Worm (Caenorhabditis elegans): ENCODE results near the gene col-72.

Gene col-72

ce11 chrII:3502520-3503323 is 21.3 kb downstream of the col-72 start, which contains the start of the genes col-71 and Y49F6B.2:
col-71 (minus strand) TSS chrII:3502570.
Y49F6B.2 (plus strand) TSS chrII:3502968.
- TF ChIP-seq nhr-25 (tag; optimal IDR thresholded peaks at IDR 0.05): no peak
- TF ChIP-seq fkh-10 (GFP tag; optimal IDR thresholded peaks at IDR 0.05): peak; percentile 59
- TF ChIP-seq lin-39 (tag; optimal IDR thresholded peaks at IDR 0.05): peak; percentile 68
- no peak for TF ChIP-seq pqm-1 (tag; optimal IDR thresholded peaks at IDR 0.05)
- no peak for TF ChIP-seq aly-2 (tag; optimal IDR thresholded peaks at IDR 0.05)
- TF ChIP-seq ZK546.5 (tag; optimal IDR thresholded peaks at IDR 0.05): no peak
- TF ChIP-seq sea-2 (GFP tag; optimal IDR thresholded peaks at IDR 0.05): no peak
- peak; percentile 30 for TF ChIP-seq skn-1 (tag; optimal IDR thresholded peaks at IDR 0.05)
- peak; percentile 47 for TF ChIP-seq ceh-28 (tag; optimal IDR thresholded peaks at IDR 0.05)
- no peak for TF ChIP-seq elt-3 (tag; optimal IDR thresholded peaks at IDR 0.05)
- peak; percentile 67 for TF ChIP-seq nfya-1 (tag; optimal IDR thresholded peaks at IDR 0.05; ENCODE audit: insufficient read depth)
- no peak for TF ChIP-seq nhr-12 (tag; optimal IDR thresholded peaks at IDR 0.05)
- no peak for TF ChIP-seq fkh-2 (tag; optimal IDR thresholded peaks at IDR 0.05)
- TF ChIP-seq nhr-77 (tag; optimal IDR thresholded peaks at IDR 0.05): no peak
- TF ChIP-seq lin-15B (tag; optimal IDR thresholded peaks at IDR 0.05): peak; percentile 94
- TF ChIP-seq ztf-4 (tag; optimal IDR thresholded peaks at IDR 0.05): no peak
- TF ChIP-seq snpc-4 (tag; optimal IDR thresholded peaks at IDR 0.05): peak; percentile 73
- TF ChIP-seq fos-1 (tag; optimal IDR thresholded peaks at IDR 0.05): no peak
- no peak for TF ChIP-seq nhr-28 (tag; optimal IDR thresholded peaks at IDR 0.05)
- TF ChIP-seq nhr-23 (tag; optimal IDR thresholded peaks at IDR 0.05): peak; percentile 61
- TF ChIP-seq egl-27 (tag; optimal IDR thresholded peaks at IDR 0.05): no peak
- TF ChIP-seq hmg-11 (tag; optimal IDR thresholded peaks at IDR 0.05): peak; percentile 50
- peak; percentile 28 for TF ChIP-seq elt-2 (tag; optimal IDR thresholded peaks at IDR 0.05)
- no peak for TF ChIP-seq nhr-43 (tag; optimal IDR thresholded peaks at IDR 0.05; ENCODE audit: poor library complexity, severe bottlenecking)
- peak; percentile 63 for TF ChIP-seq egl-5 (tag; optimal IDR thresholded peaks at IDR 0.05)
- TF ChIP-seq mdl-1 (tag; optimal IDR thresholded peaks at IDR 0.05): no peak
- TF ChIP-seq R02D3.7 (tag; optimal IDR thresholded peaks at IDR 0.05): peak; percentile 29
- TF ChIP-seq ceh-9 (tag; optimal IDR thresholded peaks at IDR 0.05): no peak
- no peak for TF ChIP-seq mml-1 (tag; optimal IDR thresholded peaks at IDR 0.05)
- TF ChIP-seq pha-4 (tag; optimal IDR thresholded peaks at IDR 0.05): peak; percentile 75
- no peak for TF ChIP-seq elt-1 (tag; optimal IDR thresholded peaks at IDR 0.05)
- TF ChIP-seq ama-1 (optimal IDR thresholded peaks at IDR 0.05): no peak
- TF ChIP-seq nhr-11 (tag; optimal IDR thresholded peaks at IDR 0.05): no peak
- TF ChIP-seq zag-1 (tag; optimal IDR thresholded peaks at IDR 0.05): no peak
- TF ChIP-seq tbx-2 (tag; optimal IDR thresholded peaks at IDR 0.05): peak; percentile 21
- no peak for TF ChIP-seq lsy-12 (tag; optimal IDR thresholded peaks at IDR 0.05)
- TF ChIP-seq unc-39 (tag; optimal IDR thresholded peaks at IDR 0.05): no peak

DNA sequence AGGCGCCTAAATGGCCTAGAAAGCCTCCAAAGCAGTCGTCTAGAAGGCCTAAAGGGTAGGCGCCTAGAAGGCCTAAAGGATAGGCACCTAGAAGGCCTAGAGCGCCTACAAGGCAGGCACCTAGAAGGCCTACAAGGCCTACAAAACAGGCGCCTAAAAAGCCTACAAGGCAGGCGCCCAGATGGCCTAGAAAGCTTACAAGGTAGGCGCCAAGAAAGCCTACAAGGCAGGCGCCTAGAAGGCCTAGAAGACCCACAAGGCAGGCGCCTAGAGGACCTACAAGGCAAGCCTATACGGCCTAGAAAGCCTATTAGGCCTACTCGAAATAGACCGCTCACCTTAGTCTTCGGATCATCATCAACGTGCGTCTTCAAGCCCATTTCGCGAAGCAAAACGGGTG is 22.0 kb downstream of the col-72 start:
- TF ChIP-seq ztf-4 (tag; optimal IDR thresholded peaks at IDR 0.05) (no peak), pha-4 (tag; optimal IDR thresholded peaks at IDR 0.05) (no peak), egl-5 (tag; optimal IDR thresholded peaks at IDR 0.05) (no peak), lin-39 (tag; optimal IDR thresholded peaks at IDR 0.05) (no peak), elt-1 (tag; optimal IDR thresholded peaks at IDR 0.05) (no peak), ceh-9 (tag; optimal IDR thresholded peaks at IDR 0.05) (no peak), nhr-23 (tag; optimal IDR thresholded peaks at IDR 0.05) (no peak), ceh-28 (tag; optimal IDR thresholded peaks at IDR 0.05) (no peak), sea-2 (GFP tag; optimal IDR thresholded peaks at IDR 0.05) (no peak)

- TF ChIP-seq elt-1 (tag; optimal IDR thresholded peaks at IDR 0.05) (no peak), elt-3 (tag; optimal IDR thresholded peaks at IDR 0.05) (no peak), egl-27 (tag; optimal IDR thresholded peaks at IDR 0.05) (no peak), nhr-25 (tag; optimal IDR thresholded peaks at IDR 0.05) (no peak), pqm-1 (tag; optimal IDR thresholded peaks at IDR 0.05) (no peak), ztf-4 (tag; optimal IDR thresholded peaks at IDR 0.05) (no peak), unc-39 (tag; optimal IDR thresholded peaks at IDR 0.05) (no peak), nhr-67 (tag; optimal IDR thresholded peaks at IDR 0.05) (no peak), lsy-12 (tag; optimal IDR thresholded peaks at IDR 0.05) (no peak), nhr-11 (tag; optimal IDR thresholded peaks at IDR 0.05) (no peak), nhr-28 (tag; optimal IDR thresholded peaks at IDR 0.05) (no peak), fkh-2 (tag; optimal IDR thresholded peaks at IDR 0.05) (no peak), nhr-77 (tag; optimal IDR thresholded peaks at IDR 0.05) (no peak), nhr-43 (tag; optimal IDR thresholded peaks at IDR 0.05; ENCODE audit: poor library complexity, severe bottlenecking) (no peak), mml-1 (tag; optimal IDR thresholded peaks at IDR 0.05) (no peak), skn-1 (tag; optimal IDR thresholded peaks at IDR 0.05) (no peak), nhr-23 (tag; optimal IDR thresholded peaks at IDR 0.05) (no peak), ZK546.5 (tag; optimal IDR thresholded peaks at IDR 0.05) (no peak)
These were observed 23.6 kb downstream of the col-72 start for ce11 chrII:3500373-3500772.

All from whole organism, L3 larva.